Worm (Caenorhabditis elegans) whole organism, L1 larva: Measurements from ENCODE around the gene F47C12.7.

Source experiments
- C16A3.4 ChIP-seq: fragments of 150-350 bp; optimal IDR thresholded peaks from 2 replicates; lab custom pipeline; 2014; ENCODE audit warnings: missing biosample characterization, missing genetic modification characterization
- C34B4.2 ChIP-seq: sonication (generic microtip); optimal IDR thresholded peaks from 2 replicates; lab custom pipeline; 2017; ENCODE audit warnings: mild to moderate bottlenecking, missing genetic modification characterization, missing compliant biosample characterization
- aly-2 ChIP-seq: fragments of 150-350 bp; optimal IDR thresholded peaks from 2 replicates; lab custom pipeline; 2014; ENCODE audit warnings: missing biosample characterization, missing genetic modification characterization
- ama-1 ChIP-seq: fragments of 150-350 bp; optimal IDR thresholded peaks from 2 replicates; lab custom pipeline; 2014
- blmp-1 ChIP-seq: fragments of 150-350 bp; optimal IDR thresholded peaks from 2 replicates; lab custom pipeline; 2014; ENCODE audit warnings: missing biosample characterization, missing genetic modification characterization
- ceh-8 ChIP-seq: fragments of 200-800 bp; sonication (Bioruptor generic); optimal IDR thresholded peaks from 2 replicates; lab custom pipeline; 2018; ENCODE audit warnings: mild to moderate bottlenecking, missing genetic modification characterization, moderate library complexity, missing compliant biosample characterization
- ceh-82 ChIP-seq, 3 experiments: fragments of 150-350 bp in 1 of 3; sonication (generic microtip) in 2 of 3; optimal IDR thresholded peaks; 2 replicates each; lab custom pipeline; 2014 to 2017; ENCODE audit warnings: missing biosample characterization in 3 of 3, missing genetic modification characterization in 3 of 3
- ceh-88 ChIP-seq: fragments of 200-800 bp; sonication (Bioruptor generic); IDR thresholded peaks from 2 replicates; pipeline ENCODE4 v1.3.6; 2022; ENCODE audit warnings: missing genetic modification characterization, missing compliant biosample characterization
- ceh-90 ChIP-seq: sonication (generic microtip); optimal IDR thresholded peaks from 2 replicates; lab custom pipeline; 2016; ENCODE audit warnings: missing genetic modification characterization, missing compliant biosample characterization
- dpl-1 ChIP-seq, 3 experiments: fragments of 150-350 bp in 2 of 3; sonication (generic microtip) in 1 of 3; optimal IDR thresholded peaks; 2 replicates each; lab custom pipeline; 2014 to 2017; ENCODE audit warnings: missing biosample characterization in 3 of 3, missing genetic modification characterization in 3 of 3, missing genetic modification reagents in 3 of 3
- dsc-1 ChIP-seq: sonication (generic microtip); optimal IDR thresholded peaks from 2 replicates; lab custom pipeline; 2016; ENCODE audit warnings: mild to moderate bottlenecking, missing genetic modification characterization, missing compliant biosample characterization
- efl-1 ChIP-seq, 4 experiments: fragments of 150-350 bp; optimal IDR thresholded peaks in 3 of 4; peaks in 1 of 4; 1 replicate in 1 of 4; 2 replicates in 3 of 4; lab custom pipeline; 2014; ENCODE audit warnings: missing biosample characterization in 2 of 4, missing genetic modification characterization in 2 of 4, missing genetic modification reagents in 2 of 4
- efl-3 ChIP-seq: fragments of 200-800 bp; sonication (Bioruptor generic); optimal IDR thresholded peaks from 2 replicates; lab custom pipeline; 2018; ENCODE audit warnings: mild to moderate bottlenecking, missing genetic modification characterization, missing compliant biosample characterization
- elt-2 ChIP-seq: sonication (generic microtip); optimal IDR thresholded peaks from 2 replicates; lab custom pipeline; 2016; ENCODE audit warnings: missing genetic modification characterization, mild to moderate bottlenecking, inconsistent platforms, missing compliant biosample characterization, missing genetic modification reagents
- ets-5 ChIP-seq: fragments of 200-800 bp; sonication (Bioruptor generic); IDR thresholded peaks from 2 replicates; pipeline ENCODE4 v1.3.6; 2022; ENCODE audit warnings: missing genetic modification characterization, missing compliant biosample characterization
- grh-1 ChIP-seq: fragments of 200-800 bp; sonication (Bioruptor generic); IDR thresholded peaks from 2 replicates; pipeline ENCODE4 v1.3.6; 2022; ENCODE audit warnings: missing genetic modification reagents, missing genetic modification characterization, missing compliant biosample characterization
- hlh-4 ChIP-seq: sonication (generic microtip); optimal IDR thresholded peaks from 2 replicates; lab custom pipeline; 2016; ENCODE audit warnings: mild to moderate bottlenecking, missing genetic modification characterization, missing compliant biosample characterization
- hpl-2 ChIP-seq: fragments of 150-350 bp; optimal IDR thresholded peaks from 2 replicates; lab custom pipeline; 2014; ENCODE audit warnings: missing biosample characterization, missing genetic modification reagents, missing genetic modification characterization
- lin-14 ChIP-seq: fragments of 200-800 bp; sonication (Bioruptor generic); optimal IDR thresholded peaks from 2 replicates; lab custom pipeline; 2018; ENCODE audit warnings: mild to moderate bottlenecking, missing genetic modification characterization, moderate library complexity, missing compliant biosample characterization
- lin-15B ChIP-seq: fragments of 150-350 bp; sonication (generic microtip); optimal IDR thresholded peaks from 3 replicates; lab custom pipeline; 2014; ENCODE audit warnings: missing biosample characterization, missing genetic modification characterization
- lin-35 ChIP-seq, 2 experiments: fragments of 150-350 bp; optimal IDR thresholded peaks; 2 replicates each; lab custom pipeline; 2014; ENCODE audit warnings: missing biosample characterization in 2 of 2, missing genetic modification characterization in 2 of 2, missing genetic modification reagents in 2 of 2
- mab-9 ChIP-seq: fragments of 200-800 bp; sonication (Bioruptor generic); IDR thresholded peaks from 2 replicates; pipeline ENCODE4 v1.3.6; 2022; ENCODE audit warnings: missing genetic modification reagents, missing genetic modification characterization, missing compliant biosample characterization
- mef-2 ChIP-seq: fragments of 150-350 bp; optimal IDR thresholded peaks from 2 replicates; lab custom pipeline; 2014; ENCODE audit warnings: missing biosample characterization, missing genetic modification characterization
- nhr-12 ChIP-seq: sonication (generic microtip); optimal IDR thresholded peaks from 2 replicates; lab custom pipeline; 2017; ENCODE audit warnings: missing biosample characterization, missing genetic modification characterization
- nhr-20 ChIP-seq: sonication (generic microtip); optimal IDR thresholded peaks from 2 replicates; lab custom pipeline; 2016; ENCODE audit warnings: mild to moderate bottlenecking, missing genetic modification characterization, missing compliant biosample characterization
- nhr-47 ChIP-seq: sonication (generic microtip); optimal IDR thresholded peaks from 2 replicates; lab custom pipeline; 2016; ENCODE audit warnings: mild to moderate bottlenecking, missing genetic modification characterization, moderate library complexity, missing compliant biosample characterization
- nhr-71 ChIP-seq: sonication (generic microtip); optimal IDR thresholded peaks from 2 replicates; lab custom pipeline; 2016; ENCODE audit warnings: mild to moderate bottlenecking, missing genetic modification characterization, moderate library complexity, missing compliant biosample characterization
- nhr-76 ChIP-seq: sonication (generic microtip); optimal IDR thresholded peaks from 2 replicates; lab custom pipeline; 2017; ENCODE audit warnings: missing biosample characterization, missing genetic modification characterization
- nhr-77 ChIP-seq: fragments of 150-350 bp; optimal IDR thresholded peaks from 2 replicates; lab custom pipeline; 2014; ENCODE audit warnings: missing biosample characterization, missing genetic modification characterization
- nhr-84 ChIP-seq: sonication (generic microtip); optimal IDR thresholded peaks from 2 replicates; lab custom pipeline; 2017; ENCODE audit warnings: missing biosample characterization, missing genetic modification characterization
- pag-3 ChIP-seq: sonication (generic microtip); optimal IDR thresholded peaks from 2 replicates; lab custom pipeline; 2017; ENCODE audit warnings: missing genetic modification characterization, mild to moderate bottlenecking, missing compliant biosample characterization, antibody characterized with exemption, borderline replicate concordance; ENCODE audit not compliant: insufficient read depth
- pqm-1 ChIP-seq: sonication (generic microtip); optimal IDR thresholded peaks from 3 replicates; lab custom pipeline; 2017; ENCODE audit warnings: missing biosample characterization, missing genetic modification characterization
- rnt-1 ChIP-seq: sonication (generic microtip); optimal IDR thresholded peaks from 2 replicates; lab custom pipeline; 2016; ENCODE audit warnings: mild to moderate bottlenecking, missing genetic modification characterization, moderate library complexity, missing compliant biosample characterization
- skn-1 ChIP-seq: fragments of 150-350 bp; optimal IDR thresholded peaks from 2 replicates; lab custom pipeline; 2014; ENCODE audit warnings: missing biosample characterization, missing genetic modification characterization
- sox-4 ChIP-seq: sonication (generic microtip); optimal IDR thresholded peaks from 2 replicates; lab custom pipeline; 2016; ENCODE audit warnings: missing genetic modification characterization, missing compliant biosample characterization
- tbx-2 ChIP-seq: sonication (generic microtip); optimal IDR thresholded peaks from 2 replicates; lab custom pipeline; 2016; ENCODE audit warnings: missing genetic modification characterization, missing compliant biosample characterization
- unc-130 ChIP-seq: fragments of 150-350 bp; optimal IDR thresholded peaks from 2 replicates; lab custom pipeline; 2017; ENCODE audit warnings: missing biosample characterization, missing genetic modification characterization, inconsistent platforms
- unc-62 ChIP-seq: fragments of 150-350 bp; optimal IDR thresholded peaks from 2 replicates; lab custom pipeline; 2014; ENCODE audit warnings: missing biosample characterization, missing genetic modification reagents, missing genetic modification characterization
- unc-98 ChIP-seq: fragments of 200-800 bp; sonication (Bioruptor generic); IDR thresholded peaks from 2 replicates; pipeline ENCODE4 v1.3.6; 2022; ENCODE audit warnings: missing genetic modification characterization, missing compliant biosample characterization
- vab-15 ChIP-seq: sonication (generic microtip); optimal IDR thresholded peaks from 2 replicates; lab custom pipeline; 2017; ENCODE audit warnings: missing genotype, mild to moderate bottlenecking, missing genetic modification characterization, missing compliant biosample characterization
- zag-1 ChIP-seq: fragments of 150-350 bp; optimal IDR thresholded peaks from 2 replicates; lab custom pipeline; 2014; ENCODE audit warnings: missing biosample characterization, missing genetic modification characterization
- ztf-4 ChIP-seq: fragments of 150-350 bp; optimal IDR thresholded peaks from 2 replicates; lab custom pipeline; 2014; ENCODE audit warnings: missing biosample characterization, missing genetic modification characterization

Gene F47C12.7

DNA sequence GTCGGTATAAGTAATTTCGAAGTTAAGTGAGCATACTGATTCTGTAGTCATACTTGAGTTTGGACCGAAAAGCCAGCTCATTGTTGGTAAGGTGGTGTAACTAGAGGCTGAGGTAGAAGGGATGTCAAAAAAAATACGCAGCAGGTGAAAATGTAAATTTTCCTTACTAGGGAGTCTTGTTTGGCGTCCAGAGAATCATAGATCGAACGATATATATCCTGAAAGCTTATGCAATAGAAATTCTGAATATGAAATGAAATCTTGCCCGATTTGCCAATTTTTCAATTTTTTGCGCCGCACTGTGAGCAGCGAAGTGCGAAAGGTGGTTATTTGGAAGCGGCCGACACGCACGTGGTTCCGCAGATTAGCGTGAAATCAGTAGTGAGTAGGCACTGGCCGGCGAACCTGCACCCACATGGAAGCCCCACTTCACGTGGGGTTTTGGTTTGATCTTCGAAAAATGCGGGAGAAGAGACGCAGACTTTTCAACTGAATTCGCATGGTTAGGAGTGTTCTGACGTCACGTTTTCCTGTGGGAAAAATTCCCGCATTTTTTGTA lies 17.2 kb downstream of the F47C12.7 start, which contains the start of gene srh-220:
Gene srh-220, minus strand, starts transcription at position 51 of the 559 bp plus-strand sequence.
- TF ChIP-seq C16A3.4 (tag; lab: Kevin White, UChicago) (no peak), dsc-1 (tag; lab: Kevin White, UChicago) (no peak), lin-15B (tag; lab: Kevin White, UChicago) (no peak), nhr-84 (tag; lab: Kevin White, UChicago) (no peak), rnt-1 (tag; lab: Kevin White, UChicago) (no peak), hpl-2 (GFP tag; lab: Kevin White, UChicago) (no peak), nhr-71 (no peak), dpl-1 (GFP tag; optimal IDR thresholded peaks at IDR 0.05; lab: Kevin White, UChicago) (no peak), ceh-90 (tag; lab: Kevin White, UChicago) (no peak), hlh-4 (tag; lab: Kevin White, UChicago) (no peak), zag-1 (tag; lab: Kevin White, UChicago) (no peak), ztf-4 (no peak), nhr-76 (no peak), efl-3 (GFP tag; lab: Kevin White, UChicago) (no peak), ceh-88 (GFP tag; lab: Robert Waterston, UW) (no peak), sox-4 (tag; lab: Kevin White, UChicago) (no peak), unc-130 (tag; lab: Kevin White, UChicago) (no peak), pag-3 (tag; lab: Kevin White, UChicago) (no peak), nhr-12 (no peak), skn-1 (no peak)

DNA sequence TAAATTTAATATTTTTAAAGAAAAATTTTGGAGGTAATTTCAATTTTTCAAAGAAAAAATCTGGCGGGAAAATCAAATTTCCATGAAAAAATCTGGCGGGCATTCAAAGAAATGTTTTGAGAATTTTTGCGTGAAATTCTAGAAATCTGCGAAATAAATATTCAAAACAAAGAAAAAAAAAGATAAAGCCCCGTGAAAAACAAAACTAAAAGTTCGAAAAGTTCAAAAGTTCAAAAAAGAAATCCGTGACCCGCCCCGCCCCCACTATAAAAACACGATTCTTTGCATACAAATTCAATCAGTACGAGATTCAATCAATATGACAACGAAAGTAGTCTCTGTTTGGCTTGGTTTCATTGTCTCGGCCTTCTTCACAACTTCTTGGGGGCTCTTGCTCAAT lies 22.2 kb downstream of the F47C12.7 start, which contains the start of gene clec-79:
Gene clec-79, plus strand, starts transcription at position 301 of the 400 bp plus-strand sequence.
- TF ChIP-seq unc-130 (tag; lab: Kevin White, UChicago) (no peak), blmp-1 (no peak), ets-5 (no peak), C34B4.2 (tag; lab: Kevin White, UChicago) (no peak), lin-35 (GFP tag; optimal IDR thresholded peaks at IDR 0.05; lab: Kevin White, UChicago) (no peak), efl-3 (GFP tag; lab: Kevin White, UChicago) (no peak), nhr-47 (no peak)

ce11 chrIV:3965013-3965412 lies 30.3 kb downstream of the F47C12.7 start, which contains the start of gene clec-76:
Gene clec-76, plus strand, starts transcription at chrIV:3965246.
- TF ChIP-seq elt-2 (tag; lab: Kevin White, UChicago) (peak; percentile 82), aly-2 (no peak), lin-35 (GFP tag; optimal IDR thresholded peaks at IDR 0.05; lab: Kevin White, UChicago) (peak in 1 of 2 experiments; percentile 2), nhr-71 (no peak), grh-1 (no peak), unc-62 (GFP tag; lab: Kevin White, UChicago) (no peak), unc-98 (GFP tag; lab: Robert Waterston, UW) (no peak)

DNA sequence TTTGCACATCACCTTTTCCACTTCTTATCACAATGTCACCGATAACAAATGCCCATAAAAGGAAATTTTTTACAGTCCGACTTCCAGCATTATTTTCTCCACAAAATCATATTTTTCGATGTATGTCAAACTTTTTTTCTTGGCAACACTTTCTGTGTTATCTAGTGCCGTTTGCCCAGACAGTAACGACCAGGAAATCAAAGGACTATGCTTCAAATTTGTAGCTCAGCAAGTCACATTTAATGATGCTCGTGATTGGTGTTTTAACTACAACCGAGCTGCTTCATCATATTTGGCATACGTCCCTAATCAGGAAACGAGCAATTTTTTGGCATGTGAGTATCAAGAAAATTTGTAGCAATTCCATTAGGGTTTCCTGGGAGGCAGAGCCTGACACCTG lies 31.8 kb downstream of the F47C12.7 start:
- TF ChIP-seq hlh-4 (tag; lab: Kevin White, UChicago) (no peak), ama-1 (lab: Kevin White, UChicago) (no peak), mab-9 (no peak), dsc-1 (tag; lab: Kevin White, UChicago) (no peak), efl-1 (optimal IDR thresholded peaks at IDR 0.05; lab: Kevin White, UChicago) (no peak), efl-1 (GFP tag; optimal IDR thresholded peaks at IDR 0.05 in 1 of 2; lab: Kevin White, UChicago) (peak in 1 of 2 experiments; percentile 71), ceh-82 (tag; optimal IDR thresholded peaks at IDR 0.05; lab: Kevin White, UChicago) (no peak), pqm-1 (no peak), ztf-4 (no peak), lin-14 (GFP tag; lab: Kevin White, UChicago) (no peak), vab-15 (tag; lab: Kevin White, UChicago) (no peak), elt-2 (tag; lab: Kevin White, UChicago) (peak; percentile 79), dpl-1 (GFP tag; optimal IDR thresholded peaks at IDR 0.05; lab: Kevin White, UChicago) (no peak), tbx-2 (no peak), efl-3 (GFP tag; lab: Kevin White, UChicago) (no peak), nhr-77 (no peak), lin-35 (GFP tag; optimal IDR thresholded peaks at IDR 0.05; lab: Kevin White, UChicago) (peak in 1 of 2 experiments; percentile 11), skn-1 (no peak), ceh-8 (GFP tag; lab: Kevin White, UChicago) (no peak), nhr-20 (tag; lab: Kevin White, UChicago) (no peak), mef-2 (tag; lab: Kevin White, UChicago) (no peak)
